Worm (Caenorhabditis elegans): ENCODE data around the gene Y70C5A.3.

- TF ChIP-seq him-1 (tag; optimal IDR thresholded peaks at IDR 0.05) (no peak), W03F9.2 (tag; optimal IDR thresholded peaks at IDR 0.05) (no peak), dao-5 (tag; optimal IDR thresholded peaks at IDR 0.05) (no peak)
These were observed 3.3 kb downstream of the Y70C5A.3 start, which contains the start of gene Y70C5A.4 for ce11 chrV:16617462-16617861.
